Worm (Caenorhabditis elegans) whole organism, L1 larva: ENCODE measurements around the gene C14E2.6.

ENCODE experiments used
- C16A3.4 ChIP-seq: fragments of 150-350 bp; optimal IDR thresholded peaks from 2 replicates; lab custom pipeline; 2014; ENCODE audit warnings: missing biosample characterization, missing genetic modification characterization
- C34B4.2 ChIP-seq: sonication (generic microtip); optimal IDR thresholded peaks from 2 replicates; lab custom pipeline; 2017; ENCODE audit warnings: mild to moderate bottlenecking, missing genetic modification characterization, missing compliant biosample characterization
- Y116A8C.19 ChIP-seq: sonication (generic microtip); optimal IDR thresholded peaks from 2 replicates; lab custom pipeline; 2016; ENCODE audit warnings: missing compliant biosample characterization, missing genetic modification characterization, borderline replicate concordance
- alr-1 ChIP-seq: fragments of 200-800 bp; sonication (Bioruptor generic); optimal IDR thresholded peaks from 2 replicates; lab custom pipeline; 2018; ENCODE audit warnings: borderline replicate concordance, mild to moderate bottlenecking, missing genetic modification characterization, missing compliant biosample characterization
- ama-1 ChIP-seq: fragments of 150-350 bp; optimal IDR thresholded peaks from 2 replicates; lab custom pipeline; 2014
- blmp-1 ChIP-seq: fragments of 150-350 bp; optimal IDR thresholded peaks from 2 replicates; lab custom pipeline; 2014; ENCODE audit warnings: missing biosample characterization, missing genetic modification characterization
- ceh-82 ChIP-seq, 3 experiments: fragments of 150-350 bp in 1 of 3; sonication (generic microtip) in 2 of 3; optimal IDR thresholded peaks; 2 replicates each; lab custom pipeline; 2014 to 2017; ENCODE audit warnings: missing biosample characterization in 3 of 3, missing genetic modification characterization in 3 of 3
- ceh-88 ChIP-seq: fragments of 200-800 bp; sonication (Bioruptor generic); IDR thresholded peaks from 2 replicates; pipeline ENCODE4 v1.3.6; 2022; ENCODE audit warnings: missing genetic modification characterization, missing compliant biosample characterization
- ces-1 ChIP-seq: fragments of 150-350 bp; optimal IDR thresholded peaks from 2 replicates; lab custom pipeline; 2014; ENCODE audit warnings: missing biosample characterization, missing genetic modification reagents, missing genetic modification characterization
- dpl-1 ChIP-seq, 3 experiments: fragments of 150-350 bp in 2 of 3; sonication (generic microtip) in 1 of 3; optimal IDR thresholded peaks; 2 replicates each; lab custom pipeline; 2014 to 2017; ENCODE audit warnings: missing biosample characterization in 3 of 3, missing genetic modification characterization in 3 of 3, missing genetic modification reagents in 3 of 3
- dsc-1 ChIP-seq: sonication (generic microtip); optimal IDR thresholded peaks from 2 replicates; lab custom pipeline; 2016; ENCODE audit warnings: mild to moderate bottlenecking, missing genetic modification characterization, missing compliant biosample characterization
- efl-1 ChIP-seq, 4 experiments: fragments of 150-350 bp; optimal IDR thresholded peaks in 3 of 4; peaks in 1 of 4; 1 replicate in 1 of 4; 2 replicates in 3 of 4; lab custom pipeline; 2014; ENCODE audit warnings: missing biosample characterization in 2 of 4, missing genetic modification characterization in 2 of 4, missing genetic modification reagents in 2 of 4
- efl-3 ChIP-seq: fragments of 200-800 bp; sonication (Bioruptor generic); optimal IDR thresholded peaks from 2 replicates; lab custom pipeline; 2018; ENCODE audit warnings: mild to moderate bottlenecking, missing genetic modification characterization, missing compliant biosample characterization
- egl-13 ChIP-seq: sonication (generic microtip); optimal IDR thresholded peaks from 2 replicates; lab custom pipeline; 2016; ENCODE audit warnings: missing genotype, missing genetic modification reagents, missing genetic modification characterization, missing compliant biosample characterization
- elt-2 ChIP-seq: sonication (generic microtip); optimal IDR thresholded peaks from 2 replicates; lab custom pipeline; 2016; ENCODE audit warnings: missing genetic modification characterization, mild to moderate bottlenecking, inconsistent platforms, missing compliant biosample characterization, missing genetic modification reagents
- elt-3 ChIP-seq, 6 experiments: fragments of 150-350 bp in 1 of 6; sonication (generic microtip); optimal IDR thresholded peaks; 2 replicates each; lab custom pipeline; 2017 to 2018; ENCODE audit warnings: missing biosample characterization in 6 of 6, missing genetic modification characterization in 6 of 6, inconsistent platforms in 1 of 6
- ets-5 ChIP-seq: fragments of 200-800 bp; sonication (Bioruptor generic); IDR thresholded peaks from 2 replicates; pipeline ENCODE4 v1.3.6; 2022; ENCODE audit warnings: missing genetic modification characterization, missing compliant biosample characterization
- fkh-10 ChIP-seq: sonication (generic microtip); optimal IDR thresholded peaks from 2 replicates; lab custom pipeline; 2017; ENCODE audit warnings: missing biosample characterization, missing genetic modification reagents, missing genetic modification characterization
- fkh-4 ChIP-seq: sonication (generic microtip); optimal IDR thresholded peaks from 2 replicates; lab custom pipeline; 2016; ENCODE audit warnings: missing compliant biosample characterization, missing genetic modification characterization, borderline replicate concordance
- hlh-17 ChIP-seq: fragments of 200-800 bp; sonication (Bioruptor generic); optimal IDR thresholded peaks from 2 replicates; lab custom pipeline; 2018; ENCODE audit warnings: missing genetic modification characterization, mild to moderate bottlenecking, missing compliant biosample characterization, moderate library complexity, borderline replicate concordance
- irx-1 ChIP-seq: sonication (generic microtip); optimal IDR thresholded peaks from 2 replicates; lab custom pipeline; 2016; ENCODE audit warnings: missing genetic modification characterization, missing compliant biosample characterization
- isw-1 ChIP-seq: fragments of 200-800 bp; sonication (Bioruptor generic); IDR thresholded peaks from 2 replicates; pipeline ENCODE4 v1.3.6; 2022; ENCODE audit warnings: missing genetic modification characterization, missing compliant biosample characterization
- lin-13 ChIP-seq: fragments of 150-350 bp; optimal IDR thresholded peaks from 2 replicates; lab custom pipeline; 2014; ENCODE audit warnings: missing biosample characterization, missing genetic modification reagents, missing genetic modification characterization
- lin-15B ChIP-seq: fragments of 150-350 bp; sonication (generic microtip); optimal IDR thresholded peaks from 3 replicates; lab custom pipeline; 2014; ENCODE audit warnings: missing biosample characterization, missing genetic modification characterization
- lin-39 ChIP-seq: fragments of 150-350 bp; optimal IDR thresholded peaks from 2 replicates; lab custom pipeline; 2014; ENCODE audit warnings: missing biosample characterization, missing genetic modification reagents, missing genetic modification characterization
- lsy-2 ChIP-seq, 2 experiments: fragments of 150-350 bp; optimal IDR thresholded peaks; 2 replicates each; lab custom pipeline; 2014; ENCODE audit warnings: missing biosample characterization in 2 of 2, missing genetic modification characterization in 2 of 2
- mab-9 ChIP-seq: fragments of 200-800 bp; sonication (Bioruptor generic); IDR thresholded peaks from 2 replicates; pipeline ENCODE4 v1.3.6; 2022; ENCODE audit warnings: missing genetic modification reagents, missing genetic modification characterization, missing compliant biosample characterization
- mdl-1 ChIP-seq, 2 experiments: fragments of 150-350 bp; optimal IDR thresholded peaks; 2 replicates each; lab custom pipeline; 2014 to 2017; ENCODE audit warnings: missing biosample characterization in 2 of 2, missing genetic modification characterization in 2 of 2, inconsistent platforms in 1 of 2
- mef-2 ChIP-seq: fragments of 150-350 bp; optimal IDR thresholded peaks from 2 replicates; lab custom pipeline; 2014; ENCODE audit warnings: missing biosample characterization, missing genetic modification characterization
- nhr-11 ChIP-seq: fragments of 150-350 bp; optimal IDR thresholded peaks from 2 replicates; lab custom pipeline; 2014; ENCODE audit warnings: missing biosample characterization, missing genetic modification characterization
- nhr-28 ChIP-seq: fragments of 150-350 bp; optimal IDR thresholded peaks from 2 replicates; lab custom pipeline; 2014; ENCODE audit warnings: missing biosample characterization, missing genetic modification characterization
- nhr-47 ChIP-seq: sonication (generic microtip); optimal IDR thresholded peaks from 2 replicates; lab custom pipeline; 2016; ENCODE audit warnings: mild to moderate bottlenecking, missing genetic modification characterization, moderate library complexity, missing compliant biosample characterization
- nhr-71 ChIP-seq: sonication (generic microtip); optimal IDR thresholded peaks from 2 replicates; lab custom pipeline; 2016; ENCODE audit warnings: mild to moderate bottlenecking, missing genetic modification characterization, moderate library complexity, missing compliant biosample characterization
- nhr-76 ChIP-seq: sonication (generic microtip); optimal IDR thresholded peaks from 2 replicates; lab custom pipeline; 2017; ENCODE audit warnings: missing biosample characterization, missing genetic modification characterization
- nhr-84 ChIP-seq: sonication (generic microtip); optimal IDR thresholded peaks from 2 replicates; lab custom pipeline; 2017; ENCODE audit warnings: missing biosample characterization, missing genetic modification characterization
- nhr-85 ChIP-seq: sonication (generic microtip); peaks from one replicate; lab custom pipeline; 2016; ENCODE audit warnings: missing genetic modification characterization, inconsistent platforms, missing compliant biosample characterization
- nhr-90 ChIP-seq: sonication (generic microtip); optimal IDR thresholded peaks from 2 replicates; lab custom pipeline; 2016; ENCODE audit warnings: mild to moderate bottlenecking, missing genetic modification characterization, missing compliant biosample characterization; ENCODE audit not compliant: poor library complexity
- pax-3 ChIP-seq: fragments of 200-800 bp; sonication (Bioruptor generic); optimal IDR thresholded peaks from 2 replicates; lab custom pipeline; 2018; ENCODE audit warnings: mild to moderate bottlenecking, missing genetic modification characterization, moderate library complexity, missing compliant biosample characterization
- skn-1 ChIP-seq: fragments of 150-350 bp; optimal IDR thresholded peaks from 2 replicates; lab custom pipeline; 2014; ENCODE audit warnings: missing biosample characterization, missing genetic modification characterization
- snu-23 ChIP-seq: sonication (generic microtip); optimal IDR thresholded peaks from 2 replicates; lab custom pipeline; 2016; ENCODE audit warnings: missing genetic modification characterization, missing compliant biosample characterization
- sptf-1 ChIP-seq: fragments of 150-350 bp; optimal IDR thresholded peaks from 2 replicates; lab custom pipeline; 2014; ENCODE audit warnings: missing biosample characterization, missing genetic modification characterization
- sup-37 ChIP-seq: fragments of 200-800 bp; sonication (Bioruptor generic); optimal IDR thresholded peaks from 2 replicates; lab custom pipeline; 2018; ENCODE audit warnings: mild to moderate bottlenecking, missing genetic modification characterization, missing compliant biosample characterization
- swsn-7 ChIP-seq: sonication (generic microtip); optimal IDR thresholded peaks from 2 replicates; lab custom pipeline; 2016; ENCODE audit warnings: missing genetic modification characterization, missing compliant biosample characterization
- tlp-1 ChIP-seq: fragments of 150-350 bp; optimal IDR thresholded peaks from 2 replicates; lab custom pipeline; 2014; ENCODE audit warnings: missing biosample characterization, missing genetic modification characterization
- unc-130 ChIP-seq: fragments of 150-350 bp; optimal IDR thresholded peaks from 2 replicates; lab custom pipeline; 2017; ENCODE audit warnings: missing biosample characterization, missing genetic modification characterization, inconsistent platforms
- unc-30 ChIP-seq: sonication (generic microtip); optimal IDR thresholded peaks from 2 replicates; lab custom pipeline; 2017; ENCODE audit warnings: missing biosample characterization, missing genetic modification characterization
- unc-62 ChIP-seq: fragments of 150-350 bp; optimal IDR thresholded peaks from 2 replicates; lab custom pipeline; 2014; ENCODE audit warnings: missing biosample characterization, missing genetic modification reagents, missing genetic modification characterization
- unc-86 ChIP-seq: sonication (generic microtip); optimal IDR thresholded peaks from 2 replicates; lab custom pipeline; 2016; ENCODE audit warnings: missing genetic modification characterization, missing compliant biosample characterization
- unc-98 ChIP-seq: fragments of 200-800 bp; sonication (Bioruptor generic); IDR thresholded peaks from 2 replicates; pipeline ENCODE4 v1.3.6; 2022; ENCODE audit warnings: missing genetic modification characterization, missing compliant biosample characterization
- vab-15 ChIP-seq: sonication (generic microtip); optimal IDR thresholded peaks from 2 replicates; lab custom pipeline; 2017; ENCODE audit warnings: missing genotype, mild to moderate bottlenecking, missing genetic modification characterization, missing compliant biosample characterization
- zag-1 ChIP-seq: fragments of 150-350 bp; optimal IDR thresholded peaks from 2 replicates; lab custom pipeline; 2014; ENCODE audit warnings: missing biosample characterization, missing genetic modification characterization
- ztf-11 ChIP-seq, 2 experiments: sonication (generic microtip); optimal IDR thresholded peaks; 2 replicates each; lab custom pipeline; 2016 to 2017; ENCODE audit warnings: missing genetic modification characterization in 2 of 2, missing biosample characterization in 1 of 2, missing compliant biosample characterization in 1 of 2
- ztf-4 ChIP-seq: fragments of 150-350 bp; optimal IDR thresholded peaks from 2 replicates; lab custom pipeline; 2014; ENCODE audit warnings: missing biosample characterization, missing genetic modification characterization

Gene C14E2.6

ce11 chrX:1858616-1859015 is 28.8 kb upstream of the C14E2.6 start (continued):
- TF ChIP-seq fkh-4 (tag; lab: Kevin White, UChicago) (no peak), nhr-71 (no peak), unc-30 (tag; lab: Kevin White, UChicago) (no peak), snu-23 (GFP tag; lab: Kevin White, UChicago) (peak; percentile 84), skn-1 (tag; lab: Kevin White, UChicago) (peak; percentile 79), swsn-7 (tag; lab: Kevin White, UChicago) (peak; percentile 56), nhr-76 (tag; lab: Kevin White, UChicago) (no peak), unc-86 (tag; lab: Kevin White, UChicago) (peak; percentile 20), ztf-4 (tag; lab: Kevin White, UChicago) (no peak), ztf-11 (tag; optimal IDR thresholded peaks at IDR 0.05; lab: Kevin White, UChicago) (peak in 1 of 2 experiments; percentile 55), nhr-90 (tag; lab: Kevin White, UChicago) (peak; percentile 79), ets-5 (GFP tag; lab: Robert Waterston, UW) (no peak), nhr-85 (tag; lab: Kevin White, UChicago) (peak; percentile 60), elt-2 (tag; lab: Kevin White, UChicago) (peak; percentile 15), mdl-1 (tag; optimal IDR thresholded peaks at IDR 0.05; lab: Kevin White, UChicago) (peak in 1 of 2 experiments; percentile 62), tlp-1 (no peak), nhr-11 (no peak), pax-3 (tag; lab: Kevin White, UChicago) (peak; percentile 33), efl-3 (GFP tag; lab: Kevin White, UChicago) (no peak), sptf-1 (no peak), blmp-1 (no peak), efl-1 (optimal IDR thresholded peaks at IDR 0.05; lab: Kevin White, UChicago) (peak; percentile 20 to 31), efl-1 (GFP tag; optimal IDR thresholded peaks at IDR 0.05 in 1 of 2; lab: Kevin White, UChicago) (peak; percentile 0 to 93), hlh-17 (GFP tag; lab: Kevin White, UChicago) (no peak), nhr-84 (tag; lab: Kevin White, UChicago) (no peak), lin-13 (GFP tag; lab: Kevin White, UChicago) (no peak), C34B4.2 (tag; lab: Kevin White, UChicago) (no peak), dsc-1 (peak; percentile 69), ceh-82 (tag; optimal IDR thresholded peaks at IDR 0.05; lab: Kevin White, UChicago) (peak in 2 of 3 experiments; percentile 52 to 55), C16A3.4 (tag; lab: Kevin White, UChicago) (peak; percentile 24), irx-1 (tag; lab: Kevin White, UChicago) (peak; percentile 43), isw-1 (GFP tag; lab: Robert Waterston, UW) (peak; percentile 10; the same call in 1 of the 2 replicates), zag-1 (no peak), unc-98 (0 out of 2 replicates have a peak, but pooled peaks have one; percentile 14), dpl-1 (GFP tag; optimal IDR thresholded peaks at IDR 0.05; lab: Kevin White, UChicago) (peak in 1 of 3 experiments; percentile 9), egl-13 (tag; lab: Kevin White, UChicago) (peak; percentile 19), nhr-28 (tag; lab: Kevin White, UChicago) (no peak), ceh-88 (no peak; the same call in 1 of the 2 replicates), sup-37 (GFP tag; lab: Kevin White, UChicago) (no peak), lin-15B (tag; lab: Kevin White, UChicago) (no peak), lin-39 (tag; lab: Kevin White, UChicago) (no peak), elt-3 (tag; optimal IDR thresholded peaks at IDR 0.05; lab: Kevin White, UChicago) (peak in 2 of 6 experiments; percentile 6 to 12), Y116A8C.19 (tag; lab: Kevin White, UChicago) (no peak), ces-1 (GFP tag; lab: Kevin White, UChicago) (no peak), ama-1 (no peak), nhr-47 (tag; lab: Kevin White, UChicago) (peak; percentile 79), lsy-2 (tag; optimal IDR thresholded peaks at IDR 0.05; lab: Kevin White, UChicago) (peak; percentile 41 to 45), mab-9 (GFP tag; lab: Robert Waterston, UW) (no peak), unc-130 (tag; lab: Kevin White, UChicago) (no peak), fkh-10 (GFP tag; lab: Kevin White, UChicago) (peak; percentile 17), unc-62 (no peak), alr-1 (tag; lab: Kevin White, UChicago) (no peak), mef-2 (tag; lab: Kevin White, UChicago) (no peak), vab-15 (tag; lab: Kevin White, UChicago) (no peak)
